Worm (Caenorhabditis elegans) whole organism, mixed stage, embryonic: Measurements from ENCODE around the gene pas-7.

Experiments used
- ceh-43 ChIP-seq: fragments of 200-800 bp; sonication (Bioruptor generic); optimal IDR thresholded peaks from 2 replicates; lab custom pipeline; 2018; ENCODE audit warnings: mild to moderate bottlenecking, missing genetic modification characterization, moderate library complexity, missing compliant biosample characterization
- cnd-1 ChIP-seq: fragments of 200-800 bp; sonication (Bioruptor generic); optimal IDR thresholded peaks from 2 replicates; lab custom pipeline; 2018; ENCODE audit warnings: mild to moderate bottlenecking, missing genetic modification characterization, missing compliant biosample characterization
- hlh-1 ChIP-seq: fragments of 150-350 bp; optimal IDR thresholded peaks from 2 replicates; lab custom pipeline; 2014; ENCODE audit warnings: missing biosample characterization, missing genetic modification reagents, missing genetic modification characterization
- lin-13 ChIP-seq: fragments of 150-350 bp; optimal IDR thresholded peaks from 2 replicates; lab custom pipeline; 2014; ENCODE audit warnings: missing biosample characterization, missing genetic modification characterization
- lsy-2 ChIP-seq: fragments of 150-350 bp; optimal IDR thresholded peaks from 2 replicates; lab custom pipeline; 2014; ENCODE audit warnings: missing biosample characterization, missing genetic modification characterization
- nhr-237 ChIP-seq: fragments of 150-350 bp; optimal IDR thresholded peaks from 2 replicates; lab custom pipeline; 2014; ENCODE audit warnings: missing biosample characterization, missing genetic modification characterization
- nhr-76 ChIP-seq: sonication (generic microtip); optimal IDR thresholded peaks from 2 replicates; lab custom pipeline; 2017; ENCODE audit warnings: missing biosample characterization, missing genetic modification characterization
- tbx-8 ChIP-seq: fragments of 200-800 bp; sonication (Bioruptor generic); optimal IDR thresholded peaks from 2 replicates; lab custom pipeline; 2018; ENCODE audit warnings: mild to moderate bottlenecking, missing genetic modification characterization, moderate library complexity, missing compliant biosample characterization
- unc-62 ChIP-seq: fragments of 150-350 bp; optimal IDR thresholded peaks from 2 replicates; lab custom pipeline; 2014; ENCODE audit warnings: missing biosample characterization, missing genetic modification reagents, missing genetic modification characterization
- ztf-11 ChIP-seq: fragments of 150-350 bp; optimal IDR thresholded peaks from 2 replicates; lab custom pipeline; 2014; ENCODE audit warnings: missing biosample characterization, missing genetic modification characterization

- TF ChIP-seq tbx-8 (GFP tag; lab: Kevin White, UChicago) (no peak), ztf-11 (tag; lab: Kevin White, UChicago) (no peak), unc-62 (GFP tag; lab: Kevin White, UChicago) (no peak), lin-13 (no peak), lsy-2 (tag; lab: Kevin White, UChicago) (no peak), hlh-1 (no peak), cnd-1 (tag; lab: Kevin White, UChicago) (no peak), nhr-237 (tag; lab: Kevin White, UChicago) (no peak), ceh-43 (GFP tag; lab: Kevin White, UChicago) (no peak), nhr-76 (tag; lab: Kevin White, UChicago) (no peak)
These were observed 8.7 kb upstream of the pas-7 start, which contains the start of the genes ZK945.7 and ZK945.8 for ce11 chrII:10108377-10108776.
